Worm (Caenorhabditis elegans) whole organism, L1 larva: ENCODE measurements around the gene F54D5.17.

Experiments used
- C34B4.2 ChIP-seq: sonication (generic microtip); optimal IDR thresholded peaks from 2 replicates; lab custom pipeline; 2017; ENCODE audit warnings: mild to moderate bottlenecking, missing genetic modification characterization, missing compliant biosample characterization
- ceh-8 ChIP-seq: fragments of 200-800 bp; sonication (Bioruptor generic); optimal IDR thresholded peaks from 2 replicates; lab custom pipeline; 2018; ENCODE audit warnings: mild to moderate bottlenecking, missing genetic modification characterization, moderate library complexity, missing compliant biosample characterization
- ceh-82 ChIP-seq, 3 experiments: fragments of 150-350 bp in 1 of 3; sonication (generic microtip) in 2 of 3; optimal IDR thresholded peaks; 2 replicates each; lab custom pipeline; 2014 to 2017; ENCODE audit warnings: missing biosample characterization in 3 of 3, missing genetic modification characterization in 3 of 3
- ceh-88 ChIP-seq: fragments of 200-800 bp; sonication (Bioruptor generic); IDR thresholded peaks from 2 replicates; pipeline ENCODE4 v1.3.6; 2022; ENCODE audit warnings: missing genetic modification characterization, missing compliant biosample characterization
- dpl-1 ChIP-seq, 3 experiments: fragments of 150-350 bp in 2 of 3; sonication (generic microtip) in 1 of 3; optimal IDR thresholded peaks; 2 replicates each; lab custom pipeline; 2014 to 2017; ENCODE audit warnings: missing biosample characterization in 3 of 3, missing genetic modification characterization in 3 of 3, missing genetic modification reagents in 3 of 3
- dsc-1 ChIP-seq: sonication (generic microtip); optimal IDR thresholded peaks from 2 replicates; lab custom pipeline; 2016; ENCODE audit warnings: mild to moderate bottlenecking, missing genetic modification characterization, missing compliant biosample characterization
- efl-1 ChIP-seq, 4 experiments: fragments of 150-350 bp; optimal IDR thresholded peaks in 3 of 4; peaks in 1 of 4; 1 replicate in 1 of 4; 2 replicates in 3 of 4; lab custom pipeline; 2014; ENCODE audit warnings: missing biosample characterization in 2 of 4, missing genetic modification characterization in 2 of 4, missing genetic modification reagents in 2 of 4
- elt-3 ChIP-seq, 6 experiments: fragments of 150-350 bp in 1 of 6; sonication (generic microtip); optimal IDR thresholded peaks; 2 replicates each; lab custom pipeline; 2017 to 2018; ENCODE audit warnings: missing biosample characterization in 6 of 6, missing genetic modification characterization in 6 of 6, inconsistent platforms in 1 of 6
- fkh-4 ChIP-seq: sonication (generic microtip); optimal IDR thresholded peaks from 2 replicates; lab custom pipeline; 2016; ENCODE audit warnings: missing compliant biosample characterization, missing genetic modification characterization, borderline replicate concordance
- fkh-8 ChIP-seq: sonication (generic microtip); optimal IDR thresholded peaks from 2 replicates; lab custom pipeline; 2016; ENCODE audit warnings: mild to moderate bottlenecking, missing genetic modification characterization, missing compliant biosample characterization
- hlh-4 ChIP-seq: sonication (generic microtip); optimal IDR thresholded peaks from 2 replicates; lab custom pipeline; 2016; ENCODE audit warnings: mild to moderate bottlenecking, missing genetic modification characterization, missing compliant biosample characterization
- isw-1 ChIP-seq: fragments of 200-800 bp; sonication (Bioruptor generic); IDR thresholded peaks from 2 replicates; pipeline ENCODE4 v1.3.6; 2022; ENCODE audit warnings: missing genetic modification characterization, missing compliant biosample characterization
- jun-1 ChIP-seq: fragments of 150-350 bp; optimal IDR thresholded peaks from 2 replicates; lab custom pipeline; 2014; ENCODE audit warnings: missing biosample characterization, missing genetic modification reagents, missing genetic modification characterization
- lin-14 ChIP-seq: fragments of 200-800 bp; sonication (Bioruptor generic); optimal IDR thresholded peaks from 2 replicates; lab custom pipeline; 2018; ENCODE audit warnings: mild to moderate bottlenecking, missing genetic modification characterization, moderate library complexity, missing compliant biosample characterization
- lin-15B ChIP-seq: fragments of 150-350 bp; sonication (generic microtip); optimal IDR thresholded peaks from 3 replicates; lab custom pipeline; 2014; ENCODE audit warnings: missing biosample characterization, missing genetic modification characterization
- lir-3 ChIP-seq: sonication (generic microtip); optimal IDR thresholded peaks from 2 replicates; lab custom pipeline; 2016; ENCODE audit warnings: mild to moderate bottlenecking, missing genetic modification characterization, moderate library complexity, missing compliant biosample characterization; ENCODE audit not compliant: poor library complexity
- mab-9 ChIP-seq: fragments of 200-800 bp; sonication (Bioruptor generic); IDR thresholded peaks from 2 replicates; pipeline ENCODE4 v1.3.6; 2022; ENCODE audit warnings: missing genetic modification reagents, missing genetic modification characterization, missing compliant biosample characterization
- mdl-1 ChIP-seq, 2 experiments: fragments of 150-350 bp; optimal IDR thresholded peaks; 2 replicates each; lab custom pipeline; 2014 to 2017; ENCODE audit warnings: missing biosample characterization in 2 of 2, missing genetic modification characterization in 2 of 2, inconsistent platforms in 1 of 2
- mep-1 ChIP-seq: fragments of 150-350 bp; optimal IDR thresholded peaks from 2 replicates; lab custom pipeline; 2014; ENCODE audit warnings: missing biosample characterization, missing genetic modification characterization
- nhr-11 ChIP-seq: fragments of 150-350 bp; optimal IDR thresholded peaks from 2 replicates; lab custom pipeline; 2014; ENCODE audit warnings: missing biosample characterization, missing genetic modification characterization
- nhr-237 ChIP-seq: fragments of 150-350 bp; optimal IDR thresholded peaks from 2 replicates; lab custom pipeline; 2014; ENCODE audit warnings: missing biosample characterization, missing genetic modification characterization
- nhr-71 ChIP-seq: sonication (generic microtip); optimal IDR thresholded peaks from 2 replicates; lab custom pipeline; 2016; ENCODE audit warnings: mild to moderate bottlenecking, missing genetic modification characterization, moderate library complexity, missing compliant biosample characterization
- nhr-77 ChIP-seq: fragments of 150-350 bp; optimal IDR thresholded peaks from 2 replicates; lab custom pipeline; 2014; ENCODE audit warnings: missing biosample characterization, missing genetic modification characterization
- nhr-90 ChIP-seq: sonication (generic microtip); optimal IDR thresholded peaks from 2 replicates; lab custom pipeline; 2016; ENCODE audit warnings: mild to moderate bottlenecking, missing genetic modification characterization, missing compliant biosample characterization; ENCODE audit not compliant: poor library complexity
- pag-3 ChIP-seq: sonication (generic microtip); optimal IDR thresholded peaks from 2 replicates; lab custom pipeline; 2017; ENCODE audit warnings: missing genetic modification characterization, mild to moderate bottlenecking, missing compliant biosample characterization, antibody characterized with exemption, borderline replicate concordance; ENCODE audit not compliant: insufficient read depth
- rnt-1 ChIP-seq: sonication (generic microtip); optimal IDR thresholded peaks from 2 replicates; lab custom pipeline; 2016; ENCODE audit warnings: mild to moderate bottlenecking, missing genetic modification characterization, moderate library complexity, missing compliant biosample characterization
- skn-1 ChIP-seq: fragments of 150-350 bp; optimal IDR thresholded peaks from 2 replicates; lab custom pipeline; 2014; ENCODE audit warnings: missing biosample characterization, missing genetic modification characterization
- snpc-4 ChIP-seq: fragments of 150-350 bp; optimal IDR thresholded peaks from 2 replicates; lab custom pipeline; 2014; ENCODE audit warnings: missing biosample characterization, missing genetic modification characterization
- sox-4 ChIP-seq: sonication (generic microtip); optimal IDR thresholded peaks from 2 replicates; lab custom pipeline; 2016; ENCODE audit warnings: missing genetic modification characterization, missing compliant biosample characterization
- swsn-7 ChIP-seq: sonication (generic microtip); optimal IDR thresholded peaks from 2 replicates; lab custom pipeline; 2016; ENCODE audit warnings: missing genetic modification characterization, missing compliant biosample characterization
- unc-130 ChIP-seq: fragments of 150-350 bp; optimal IDR thresholded peaks from 2 replicates; lab custom pipeline; 2017; ENCODE audit warnings: missing biosample characterization, missing genetic modification characterization, inconsistent platforms
- unc-86 ChIP-seq: sonication (generic microtip); optimal IDR thresholded peaks from 2 replicates; lab custom pipeline; 2016; ENCODE audit warnings: missing genetic modification characterization, missing compliant biosample characterization
- vab-15 ChIP-seq: sonication (generic microtip); optimal IDR thresholded peaks from 2 replicates; lab custom pipeline; 2017; ENCODE audit warnings: missing genotype, mild to moderate bottlenecking, missing genetic modification characterization, missing compliant biosample characterization
- xbp-1 ChIP-seq: sonication (generic microtip); optimal IDR thresholded peaks from 2 replicates; lab custom pipeline; 2016; ENCODE audit warnings: missing genetic modification characterization, missing compliant biosample characterization
- zip-4 ChIP-seq: fragments of 200-800 bp; sonication (Bioruptor generic); optimal IDR thresholded peaks from 2 replicates; lab custom pipeline; 2018; ENCODE audit warnings: mild to moderate bottlenecking, missing genetic modification characterization, moderate library complexity, missing compliant biosample characterization
- ztf-11 ChIP-seq, 2 experiments: sonication (generic microtip); optimal IDR thresholded peaks; 2 replicates each; lab custom pipeline; 2016 to 2017; ENCODE audit warnings: missing genetic modification characterization in 2 of 2, missing biosample characterization in 1 of 2, missing compliant biosample characterization in 1 of 2

F54D5.17 gene

DNA sequence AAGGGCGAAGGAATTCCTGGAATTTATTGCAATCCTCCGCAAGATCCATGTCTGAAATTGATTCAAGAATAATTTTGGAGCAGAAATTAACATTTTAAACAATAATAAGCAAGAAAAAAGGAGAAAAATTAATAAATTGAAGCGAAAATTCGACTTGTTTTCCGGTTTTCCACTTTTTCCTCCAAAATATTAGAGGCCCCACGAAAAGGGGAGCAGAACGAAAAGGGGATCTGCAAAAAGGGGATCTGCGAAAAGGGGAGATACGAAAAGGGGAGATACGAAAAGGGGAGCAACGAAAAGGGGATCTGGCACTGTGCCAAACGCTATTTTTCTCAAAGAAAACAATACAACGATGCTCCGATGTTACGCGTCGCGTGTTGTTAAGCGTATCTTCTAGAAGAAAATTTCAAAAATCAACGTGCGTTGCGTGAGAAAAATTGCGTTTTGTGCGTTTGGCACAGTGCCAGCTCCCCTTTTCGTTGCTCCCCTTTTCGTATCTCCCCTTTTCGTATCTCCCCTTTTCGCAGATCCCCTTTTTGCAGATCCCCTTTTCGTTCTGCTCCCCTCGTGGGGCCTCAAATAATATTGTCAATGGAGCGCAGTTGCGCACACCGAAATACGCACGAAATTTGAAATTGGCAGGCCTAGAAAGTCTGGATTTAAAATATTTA is 21.9 kb upstream of the F54D5.17 start, which contains the start of gene Y62F5A.12 (continued):
- TF ChIP-seq dsc-1 (peak; percentile 83), ceh-82 (tag; optimal IDR thresholded peaks at IDR 0.05; lab: Kevin White, UChicago) (peak; percentile 76 to 92 (median 80)), rnt-1 (peak; percentile 99), unc-86 (tag; lab: Kevin White, UChicago) (peak; percentile 84), swsn-7 (tag; lab: Kevin White, UChicago) (peak; percentile 80), unc-130 (peak; percentile 61), efl-1 (optimal IDR thresholded peaks at IDR 0.05; lab: Kevin White, UChicago) (peak; percentile 82 to 90), efl-1 (GFP tag; optimal IDR thresholded peaks at IDR 0.05 in 1 of 2; lab: Kevin White, UChicago) (peak; percentile 87 to 99), xbp-1 (peak; percentile 86), sox-4 (peak; percentile 78), mep-1 (tag; lab: Kevin White, UChicago) (peak; percentile 63), snpc-4 (tag; lab: Kevin White, UChicago) (peak; percentile 6), skn-1 (tag; lab: Kevin White, UChicago) (peak; percentile 42), mab-9 (peak; percentile 87), mdl-1 (tag; optimal IDR thresholded peaks at IDR 0.05; lab: Kevin White, UChicago) (peak in 1 of 2 experiments; percentile 71), lir-3 (tag; lab: Kevin White, UChicago) (peak; percentile 91), ceh-8 (GFP tag; lab: Kevin White, UChicago) (peak; percentile 57), nhr-77 (tag; lab: Kevin White, UChicago) (peak; percentile 72), elt-3 (tag; optimal IDR thresholded peaks at IDR 0.05; lab: Kevin White, UChicago) (peak in 2 of 6 experiments; percentile 11 to 13), lin-15B (tag; lab: Kevin White, UChicago) (peak; percentile 82), lin-14 (GFP tag; lab: Kevin White, UChicago) (peak; percentile 84), isw-1 (peak; percentile 89), nhr-71 (tag; lab: Kevin White, UChicago) (peak; percentile 92), jun-1 (tag; lab: Kevin White, UChicago) (peak; percentile 66), dpl-1 (GFP tag; optimal IDR thresholded peaks at IDR 0.05; lab: Kevin White, UChicago) (peak; percentile 81 to 89 (median 85)), fkh-8 (tag; lab: Kevin White, UChicago) (peak; percentile 90), ztf-11 (tag; optimal IDR thresholded peaks at IDR 0.05; lab: Kevin White, UChicago) (peak in 1 of 2 experiments; percentile 94), nhr-237 (tag; lab: Kevin White, UChicago) (peak; percentile 34), fkh-4 (tag; lab: Kevin White, UChicago) (peak; percentile 54), nhr-11 (tag; lab: Kevin White, UChicago) (peak; percentile 11), vab-15 (tag; lab: Kevin White, UChicago) (peak; percentile 76), hlh-4 (peak; percentile 20), ceh-88 (GFP tag; lab: Robert Waterston, UW) (peak; percentile 90), zip-4 (GFP tag; lab: Kevin White, UChicago) (peak; percentile 11), nhr-90 (peak; percentile 86)

DNA sequence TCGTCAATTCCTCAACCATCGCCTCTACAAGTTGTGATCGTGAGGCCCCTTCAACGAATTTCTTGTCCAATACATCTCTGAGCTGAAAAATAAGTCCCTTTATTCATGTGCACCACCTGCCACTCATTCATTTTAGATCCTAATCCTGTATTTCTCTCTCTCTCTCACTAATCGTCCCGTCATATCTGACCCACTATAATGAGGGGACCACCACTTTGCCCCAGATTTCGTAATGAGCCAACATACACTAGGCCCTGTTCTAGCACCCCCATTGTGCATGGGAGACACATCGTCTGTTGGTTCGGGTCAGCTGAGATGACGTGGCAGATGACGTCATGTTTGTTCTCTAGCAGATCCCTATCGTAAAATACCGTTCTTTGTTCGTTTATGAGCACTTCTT is 21.0 kb upstream of the F54D5.17 start:
- no peak for TF ChIP-seq nhr-11 (tag; lab: Kevin White, UChicago)
- no peak for TF ChIP-seq mab-9
- no peak for TF ChIP-seq pag-3 (tag; lab: Kevin White, UChicago)

DNA sequence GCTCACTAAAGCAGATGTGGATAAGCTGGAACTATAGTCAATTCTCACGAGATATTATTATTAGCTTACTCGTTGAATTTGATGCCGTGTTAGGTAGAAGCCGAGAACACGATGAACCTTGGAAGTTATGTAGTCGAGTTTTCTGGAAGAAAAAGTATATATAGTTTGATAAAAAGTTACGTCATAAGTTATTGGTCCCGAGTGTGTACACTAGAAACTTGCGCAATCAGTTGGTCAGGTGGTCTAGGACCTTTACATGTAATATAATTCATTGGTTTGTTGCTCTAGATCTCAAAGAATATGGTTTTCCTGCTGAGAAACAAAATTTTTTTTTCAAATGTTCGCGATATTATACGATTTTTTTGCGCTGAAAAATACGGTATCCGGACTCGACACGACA is 20.5 kb upstream of the F54D5.17 start:
- no peak for TF ChIP-seq C34B4.2 (tag; lab: Kevin White, UChicago)
- no peak for TF ChIP-seq nhr-237 (tag; lab: Kevin White, UChicago)
- no peak for TF ChIP-seq efl-1 (optimal IDR thresholded peaks at IDR 0.05; lab: Kevin White, UChicago)
- peak in 1 of 2 experiments; percentile 82 for TF ChIP-seq efl-1 (GFP tag; optimal IDR thresholded peaks at IDR 0.05 in 1 of 2; lab: Kevin White, UChicago)
